Worm (Caenorhabditis elegans) whole organism, L2 larva: ENCODE data around the gene sel-8.

Experiments
- Y55F3AM.14 ChIP-seq: fragments of 200-800 bp; sonication (Bioruptor generic); optimal IDR thresholded peaks from 2 replicates; lab custom pipeline; 2018; ENCODE audit warnings: mild to moderate bottlenecking, missing genetic modification characterization, missing compliant biosample characterization
- egl-27 ChIP-seq: sonication (generic microtip); optimal IDR thresholded peaks from 3 replicates; lab custom pipeline; 2017; ENCODE audit warnings: missing biosample characterization, missing genetic modification reagents, missing genetic modification characterization
- elt-1 ChIP-seq: fragments of 150-350 bp; optimal IDR thresholded peaks from 2 replicates; lab custom pipeline; 2014; ENCODE audit warnings: missing biosample characterization, missing genetic modification characterization
- fos-1 ChIP-seq: fragments of 150-350 bp; optimal IDR thresholded peaks from 2 replicates; lab custom pipeline; 2014; ENCODE audit warnings: missing biosample characterization, missing genetic modification characterization
- lsy-2 ChIP-seq, 2 experiments: fragments of 150-350 bp in 1 of 2; sonication (generic microtip) in 1 of 2; optimal IDR thresholded peaks; 2 replicates each; lab custom pipeline; 2014 to 2017; ENCODE audit warnings: missing biosample characterization in 2 of 2, missing genetic modification characterization in 2 of 2
- nhr-11 ChIP-seq: fragments of 150-350 bp; optimal IDR thresholded peaks from 2 replicates; lab custom pipeline; 2014; ENCODE audit warnings: missing biosample characterization, missing genetic modification characterization
- nhr-25 ChIP-seq: fragments of 150-350 bp; sonication (generic microtip); optimal IDR thresholded peaks from 3 replicates; lab custom pipeline; 2014; ENCODE audit warnings: missing biosample characterization, missing genetic modification characterization
- skn-1 ChIP-seq: sonication (generic microtip); optimal IDR thresholded peaks from 2 replicates; lab custom pipeline; 2017; ENCODE audit warnings: missing biosample characterization, missing genetic modification characterization
- unc-39 ChIP-seq: fragments of 150-350 bp; optimal IDR thresholded peaks from 2 replicates; lab custom pipeline; 2014; ENCODE audit warnings: missing biosample characterization, missing genetic modification characterization
- unc-55 ChIP-seq: fragments of 150-350 bp; sonication (generic microtip); optimal IDR thresholded peaks from 3 replicates; lab custom pipeline; 2014; ENCODE audit warnings: missing biosample characterization, missing genetic modification reagents, missing genetic modification characterization
- zag-1 ChIP-seq: fragments of 150-350 bp; optimal IDR thresholded peaks from 2 replicates; lab custom pipeline; 2014; ENCODE audit warnings: missing biosample characterization, missing genetic modification characterization

DNA sequence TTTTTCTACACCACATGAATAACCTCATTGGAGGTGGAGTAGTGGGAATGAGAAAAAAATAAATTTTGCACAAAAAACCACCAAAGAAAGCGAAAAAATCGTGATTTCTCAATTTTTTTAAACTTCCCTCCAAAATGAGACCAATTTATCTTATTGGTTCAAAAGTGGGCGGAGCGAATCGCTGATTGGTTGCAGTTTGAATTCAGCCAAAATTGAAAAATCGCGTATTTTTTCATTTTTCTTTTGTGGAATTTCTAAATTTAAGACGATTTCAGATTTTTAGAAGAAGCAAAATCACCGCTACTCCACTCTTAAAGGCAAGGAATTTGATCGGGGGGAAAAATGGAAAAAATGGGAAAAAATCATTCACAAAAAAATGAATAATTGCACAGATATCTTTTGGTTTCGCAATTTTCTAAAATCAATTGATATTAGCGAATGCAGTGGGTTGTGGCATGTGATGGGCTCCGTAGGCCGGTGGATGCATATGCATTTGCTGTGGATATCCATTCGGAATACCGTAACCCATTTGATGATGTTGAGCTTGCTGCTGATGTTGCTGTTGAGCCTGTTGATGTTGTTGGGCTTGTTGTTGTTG lies 14.0 kb downstream of the sel-8 start:
- TF ChIP-seq fos-1 (tag; lab: Kevin White, UChicago) (no peak), lsy-2 (tag; optimal IDR thresholded peaks at IDR 0.05; lab: Kevin White, UChicago) (no peak), unc-55 (no peak), nhr-25 (tag; lab: Kevin White, UChicago) (no peak), unc-39 (no peak), skn-1 (tag; lab: Kevin White, UChicago) (no peak), nhr-11 (no peak), zag-1 (tag; lab: Kevin White, UChicago) (no peak), elt-1 (tag; lab: Kevin White, UChicago) (no peak), Y55F3AM.14 (no peak), egl-27 (no peak)
